Worm (Caenorhabditis elegans): ENCODE data around the gene sws-1.

DNA sequence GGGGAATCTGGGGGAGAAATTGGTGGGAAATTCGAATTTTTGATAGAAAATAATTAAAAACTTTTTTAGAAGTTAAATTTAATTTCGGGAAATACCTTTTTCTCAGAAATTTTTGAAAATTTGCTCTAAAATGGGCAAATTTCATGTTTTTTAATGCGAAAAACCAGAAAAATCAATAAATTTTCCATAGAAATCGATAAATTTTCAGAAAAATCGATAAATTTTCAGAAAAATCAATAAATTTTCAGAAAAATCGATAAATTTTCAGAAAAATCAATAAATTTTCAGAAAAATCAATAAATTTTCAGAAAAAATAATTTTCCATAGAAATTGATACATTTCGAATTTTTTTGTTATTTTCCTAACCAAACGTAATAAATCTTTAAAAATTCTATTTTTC is 4.8 kb upstream of the sws-1 start:
- no peak for TF ChIP-seq snpc-4 (tag; optimal IDR thresholded peaks at IDR 0.05)
- no peak for TF ChIP-seq mls-2 (tag; optimal IDR thresholded peaks at IDR 0.05)
- no peak for TF ChIP-seq unc-120 (tag; optimal IDR thresholded peaks at IDR 0.05; ENCODE audit: poor library complexity, severe bottlenecking)
- TF ChIP-seq lsy-2 (tag; optimal IDR thresholded peaks at IDR 0.05): no peak
- no peak for TF ChIP-seq elt-3 (tag; optimal IDR thresholded peaks at IDR 0.05)
- no peak for TF ChIP-seq mab-5 (tag; optimal IDR thresholded peaks at IDR 0.05)
- TF ChIP-seq nhr-2 (tag; optimal IDR thresholded peaks at IDR 0.05): no peak
- no peak for TF ChIP-seq elt-1 (tag; optimal IDR thresholded peaks at IDR 0.05; ENCODE audit: borderline replicate concordance, insufficient read depth)
- TF ChIP-seq M03D4.4 (tag; optimal IDR thresholded peaks at IDR 0.05): no peak
- no peak for TF ChIP-seq lin-13 (tag; optimal IDR thresholded peaks at IDR 0.05)
- TF ChIP-seq nhr-237 (tag; optimal IDR thresholded peaks at IDR 0.05): no peak
- no peak for TF ChIP-seq lin-32 (GFP tag; optimal IDR thresholded peaks at IDR 0.05)
- TF ChIP-seq zip-8 (tag; optimal IDR thresholded peaks at IDR 0.05): no peak
- TF ChIP-seq unc-62 (GFP tag; optimal IDR thresholded peaks at IDR 0.05): no peak
